Worm (Caenorhabditis elegans) whole organism, late embryonic: ENCODE results near the gene Y73C8C.3.

Source experiments
- ceh-48 ChIP-seq: sonication (generic microtip); optimal IDR thresholded peaks from 2 replicates; lab custom pipeline; 2016; ENCODE audit warnings: missing genetic modification characterization, inconsistent platforms, missing compliant biosample characterization
- madf-2 ChIP-seq: sonication (generic microtip); optimal IDR thresholded peaks from 2 replicates; lab custom pipeline; 2017; ENCODE audit warnings: missing genetic modification characterization, missing compliant biosample characterization
- nfya-1 ChIP-seq: sonication (generic microtip); optimal IDR thresholded peaks from 2 replicates; lab custom pipeline; 2017; ENCODE audit warnings: missing genetic modification characterization, mild to moderate bottlenecking, missing compliant biosample characterization, antibody characterized with exemption, moderate library complexity
- odd-2 ChIP-seq: sonication (generic microtip); optimal IDR thresholded peaks from 2 replicates; lab custom pipeline; 2017; ENCODE audit warnings: antibody characterized with exemption, mild to moderate bottlenecking, missing genetic modification characterization, missing compliant biosample characterization
- pat-9 ChIP-seq: fragments of 200-800 bp; sonication (Bioruptor generic); optimal IDR thresholded peaks from 2 replicates; lab custom pipeline; 2018; ENCODE audit warnings: mild to moderate bottlenecking, missing genetic modification characterization, moderate library complexity, missing compliant biosample characterization
- pax-1 ChIP-seq: fragments of 150-350 bp; optimal IDR thresholded peaks from 2 replicates; lab custom pipeline; 2014; ENCODE audit warnings: missing biosample characterization, missing genetic modification characterization
- rnt-1 ChIP-seq: sonication (generic microtip); optimal IDR thresholded peaks from 2 replicates; lab custom pipeline; 2016; ENCODE audit warnings: missing genetic modification characterization, missing compliant biosample characterization

ce11 chrV:3119185-3119584 lies 4.1 kb downstream of the Y73C8C.3 start:
- TF ChIP-seq odd-2 = no peak
- no peak for TF ChIP-seq ceh-48 (tag; lab: Kevin White, UChicago)
- TF ChIP-seq nfya-1 (tag; lab: Kevin White, UChicago) = no peak
- no peak for TF ChIP-seq pax-1
- no peak for TF ChIP-seq rnt-1
- no peak for TF ChIP-seq madf-2 (tag; lab: Kevin White, UChicago)
- TF ChIP-seq pat-9 = no peak
